Worm (Caenorhabditis elegans): Measurements from ENCODE around the gene pzf-1.

Gene pzf-1

ce11 chrV:15885967-15886366 is 42.3 kb downstream of the pzf-1 start, which contains the start of gene T06C12.9:
Gene T06C12.9 (minus strand): TSS chrV:15886067.
- TF ChIP-seq hlh-12 (tag; optimal IDR thresholded peaks at IDR 0.05) (no peak), ceh-40 (GFP tag; IDR thresholded peaks at IDR 0.05) (no peak), madf-3 (GFP tag; IDR thresholded peaks at IDR 0.05) (no peak), ceh-100 (GFP tag; IDR thresholded peaks at IDR 0.05) (no peak), Y95B8A.8 (GFP tag; IDR thresholded peaks at IDR 0.05) (no peak), B0336.3 (GFP tag; IDR thresholded peaks at IDR 0.05) (no peak), aptf-3 (GFP tag; IDR thresholded peaks at IDR 0.05) (no peak), lin-26 (GFP tag; IDR thresholded peaks at IDR 0.05) (no peak), K12H6.12 (tag; optimal IDR thresholded peaks at IDR 0.05) (no peak), snpc-1.3 (tag; optimal IDR thresholded peaks at IDR 0.05; ENCODE audit: insufficient read depth) (no peak), hsf-1 (GFP tag; IDR thresholded peaks at IDR 0.05) (no peak), madf-8 (GFP tag; conservative IDR thresholded peaks at IDR 0.05) (no peak), ztf-22 (GFP tag; optimal IDR thresholded peaks at IDR 0.05) (no peak), C17E4.6 (GFP tag; IDR thresholded peaks at IDR 0.05) (no peak)

- TF ChIP-seq ceh-79 (tag; optimal IDR thresholded peaks at IDR 0.05) (no peak), aptf-3 (GFP tag; IDR thresholded peaks at IDR 0.05) (no peak), attf-6 (GFP tag; IDR thresholded peaks at IDR 0.05) (no peak), hmg-1.2 (GFP tag; IDR thresholded peaks at IDR 0.05) (no peak), nhr-80 (tag; optimal IDR thresholded peaks at IDR 0.05) (no peak), madf-3 (GFP tag; IDR thresholded peaks at IDR 0.05) (no peak), cebp-2 (GFP tag; IDR thresholded peaks at IDR 0.05) (no peak), die-1 (tag; optimal IDR thresholded peaks at IDR 0.05) (no peak), sdz-38 (tag; optimal IDR thresholded peaks at IDR 0.05) (no peak), C17E4.6 (GFP tag; IDR thresholded peaks at IDR 0.05) (no peak), ets-4 (GFP tag; optimal IDR thresholded peaks at IDR 0.05) (no peak), lir-1 (GFP tag; conservative IDR thresholded peaks at IDR 0.05) (no peak), lsl-1 (GFP tag; optimal IDR thresholded peaks at IDR 0.05) (no peak), Y53F4B.3 (GFP tag; IDR thresholded peaks at IDR 0.05) (no peak), cebp-1 (GFP tag; IDR thresholded peaks at IDR 0.05) (no peak), cebp-1 (tag; optimal IDR thresholded peaks at IDR 0.05) (no peak), hrde-1 (tag; optimal IDR thresholded peaks at IDR 0.05; ENCODE audit: borderline replicate concordance) (no peak), nhr-179 (tag; optimal IDR thresholded peaks at IDR 0.05) (no peak), let-607 (tag; optimal IDR thresholded peaks at IDR 0.05) (no peak)
Observed at ce11 chrV:15884698-15885097, 43.5 kb downstream of the pzf-1 start, which contains the start of gene oac-42. Gene oac-42 (minus strand): TSS chrV:15884798.

ce11 chrV:15880705-15881104 is 47.5 kb downstream of the pzf-1 start:
- no peak for TF ChIP-seq aptf-2 (GFP tag; conservative IDR thresholded peaks at IDR 0.05)
- TF ChIP-seq dox-1 (GFP tag; IDR thresholded peaks at IDR 0.05): 0 out of 2 replicates have a peak, but pooled peaks have one; percentile 23
- TF ChIP-seq pbrm-1 (GFP tag; IDR thresholded peaks at IDR 0.05): no peak
- TF ChIP-seq F57A8.1 (GFP tag; optimal IDR thresholded peaks at IDR 0.05): no peak
- no peak for TF ChIP-seq nhr-120 (GFP tag; IDR thresholded peaks at IDR 0.05)
- TF ChIP-seq attf-5 (GFP tag; optimal IDR thresholded peaks at IDR 0.05): peak; percentile 77
- no peak for TF ChIP-seq snpc-4 (GFP tag; optimal IDR thresholded peaks at IDR 0.05)
- TF ChIP-seq snpc-4 (tag; optimal IDR thresholded peaks at IDR 0.05): peak in 1 of 4 experiments; percentile 11
- TF ChIP-seq tbp1 (GFP tag; optimal IDR thresholded peaks at IDR 0.05): no peak
- peak; percentile 70 for TF ChIP-seq nhr-80 (tag; optimal IDR thresholded peaks at IDR 0.05)
- peak; percentile 73 for TF ChIP-seq atf-7 (tag; optimal IDR thresholded peaks at IDR 0.05)
- peak; percentile 52 for TF ChIP-seq pha-4 (tag; optimal IDR thresholded peaks at IDR 0.05)
- no peak for TF ChIP-seq ztf-6 (GFP tag; IDR thresholded peaks at IDR 0.05)
- peak; percentile 91 for TF ChIP-seq cebp-1 (GFP tag; IDR thresholded peaks at IDR 0.05)
- peak; percentile 94 for TF ChIP-seq cebp-1 (tag; optimal IDR thresholded peaks at IDR 0.05)
- peak; percentile 62; the same call in 1 of the 2 replicates for TF ChIP-seq hmg-1.2 (GFP tag; IDR thresholded peaks at IDR 0.05)
- TF ChIP-seq nfyb-1 (GFP tag; IDR thresholded peaks at IDR 0.05): peak; percentile 60; the same call in 1 of the 2 replicates
- TF ChIP-seq snpc-3.4 (tag; optimal IDR thresholded peaks at IDR 0.05): no peak
- 0 out of 2 replicates have a peak, but pooled peaks have one; percentile 35 for TF ChIP-seq B0336.3 (GFP tag; IDR thresholded peaks at IDR 0.05)

Measured in whole organism, young adult.